Fruit fly (Drosophila melanogaster) whole organism, prepupa: Measurements from ENCODE around the gene Cpr23B.

Experiments
- Blimp-1 ChIP-seq: fragments of 200-800 bp; sonication (Bioruptor generic); optimal IDR thresholded peaks from 3 replicates; lab custom pipeline; 2017; ENCODE audit warnings: missing biosample characterization, missing genetic modification characterization, mild to moderate bottlenecking, moderate library complexity, missing genetic modification reagents
- CG10631 ChIP-seq: fragments of 200-800 bp; sonication (Bioruptor generic); optimal IDR thresholded peaks from 2 replicates; lab custom pipeline; 2016; ENCODE audit warnings: missing biosample characterization, missing genetic modification characterization
- CG10669 ChIP-seq: fragments of 200-800 bp; sonication (Bioruptor generic); optimal IDR thresholded peaks from 3 replicates; lab custom pipeline; 2018; ENCODE audit warnings: missing biosample characterization, mild to moderate bottlenecking, missing genetic modification characterization, moderate library complexity
- CG11762 ChIP-seq: fragments of 200-800 bp; sonication (Bioruptor generic); optimal IDR thresholded peaks from 3 replicates; lab custom pipeline; 2016; ENCODE audit warnings: missing biosample characterization, missing genetic modification characterization; ENCODE audit not compliant: insufficient read depth
- CG11902 ChIP-seq: fragments of 200-800 bp; sonication (Bioruptor generic); optimal IDR thresholded peaks from 3 replicates; lab custom pipeline; 2016; ENCODE audit warnings: missing biosample characterization, missing genetic modification characterization
- CG3032 ChIP-seq: fragments of 200-800 bp; optimal IDR thresholded peaks from 2 replicates; lab custom pipeline; 2019; ENCODE audit warnings: missing biosample characterization, mild to moderate bottlenecking, missing genetic modification characterization, moderate library complexity
- CG31627 ChIP-seq: fragments of 200-800 bp; sonication (Bioruptor generic); optimal IDR thresholded peaks from 3 replicates; lab custom pipeline; 2016; ENCODE audit warnings: missing biosample characterization, missing genetic modification characterization
- CG32006 ChIP-seq: fragments of 200-800 bp; sonication (Bioruptor generic); optimal IDR thresholded peaks from 3 replicates; lab custom pipeline; 2017; ENCODE audit warnings: missing biosample characterization, mild to moderate bottlenecking, missing genetic modification characterization
- CG34406 ChIP-seq: fragments of 200-800 bp; sonication (Bioruptor generic); optimal IDR thresholded peaks from 3 replicates; lab custom pipeline; 2016; ENCODE audit warnings: missing biosample characterization, missing genetic modification characterization
- CG3919 ChIP-seq: fragments of 200-800 bp; sonication (Bioruptor generic); optimal IDR thresholded peaks from 3 replicates; lab custom pipeline; 2016; ENCODE audit warnings: missing biosample characterization, missing genetic modification characterization
- CG4318 ChIP-seq: fragments of 200-800 bp; sonication (Bioruptor generic); optimal IDR thresholded peaks from 3 replicates; lab custom pipeline; 2017; ENCODE audit warnings: missing biosample characterization, mild to moderate bottlenecking, missing genetic modification characterization
- CG6163 ChIP-seq: fragments of 200-800 bp; sonication (Bioruptor generic); IDR thresholded peaks from 3 replicates; pipeline ENCODE4 v1.3.6; 2022; ENCODE audit warnings: missing biosample characterization, missing genetic modification characterization
- CG6792 ChIP-seq: fragments of 200-800 bp; sonication (Bioruptor generic); optimal IDR thresholded peaks from 3 replicates; lab custom pipeline; 2016; ENCODE audit warnings: missing biosample characterization, missing genetic modification characterization
- CG6808 ChIP-seq: fragments of 200-800 bp; sonication (Bioruptor generic); optimal IDR thresholded peaks from 3 replicates; lab custom pipeline; 2017; ENCODE audit warnings: missing biosample characterization, missing genetic modification characterization, mild to moderate bottlenecking, moderate library complexity, missing genetic modification reagents
- CG6854 ChIP-seq: fragments of 200-800 bp; sonication (Bioruptor generic); optimal IDR thresholded peaks from 2 replicates; lab custom pipeline; 2017; ENCODE audit warnings: missing biosample characterization, mild to moderate bottlenecking, missing genetic modification characterization
- CG7368 ChIP-seq: fragments of 200-800 bp; sonication (Bioruptor generic); optimal IDR thresholded peaks from 3 replicates; lab custom pipeline; 2016; ENCODE audit warnings: missing biosample characterization, missing genetic modification characterization
- CG8119 ChIP-seq: fragments of 200-800 bp; sonication (Bioruptor generic); IDR thresholded peaks from 3 replicates; pipeline ENCODE4 v1.3.6; 2022; ENCODE audit warnings: missing biosample characterization, missing genetic modification characterization
- CG8319 ChIP-seq: fragments of 200-800 bp; sonication (Bioruptor generic); optimal IDR thresholded peaks from 3 replicates; lab custom pipeline; 2016; ENCODE audit warnings: missing biosample characterization, missing genetic modification characterization
- CG8632 ChIP-seq: fragments of 200-800 bp; sonication (Bioruptor generic); optimal IDR thresholded peaks from 3 replicates; lab custom pipeline; 2016; ENCODE audit warnings: missing biosample characterization, missing genetic modification characterization
- CG9139 ChIP-seq: fragments of 200-800 bp; sonication (Bioruptor generic); optimal IDR thresholded peaks from 3 replicates; lab custom pipeline; 2017; ENCODE audit warnings: missing biosample characterization, mild to moderate bottlenecking, missing genetic modification characterization
- Eip75B ChIP-seq: fragments of 200-800 bp; sonication (Bioruptor generic); optimal IDR thresholded peaks from 3 replicates; lab custom pipeline; 2016; ENCODE audit warnings: missing biosample characterization, missing genetic modification characterization
- Eip78C ChIP-seq: fragments of 200-800 bp; sonication (Bioruptor generic); peaks from one replicate; lab custom pipeline; 2016; ENCODE audit warnings: missing biosample characterization, missing genetic modification characterization
- Eip93F ChIP-seq: fragments of 200-800 bp; sonication (Bioruptor generic); optimal IDR thresholded peaks from 2 replicates; lab custom pipeline; 2016; ENCODE audit warnings: missing biosample characterization, mild to moderate bottlenecking, missing genetic modification characterization
- Ets21C ChIP-seq: fragments of 200-800 bp; sonication (Bioruptor generic); optimal IDR thresholded peaks from 3 replicates; lab custom pipeline; 2016; ENCODE audit warnings: missing biosample characterization, missing genetic modification characterization
- Hr38 ChIP-seq: sonication (Bioruptor generic); optimal IDR thresholded peaks from 2 replicates; lab custom pipeline; 2016; ENCODE audit warnings: missing biosample characterization, missing genetic modification characterization
- Hr39 ChIP-seq: fragments of 200-800 bp; sonication (Bioruptor generic); optimal IDR thresholded peaks from 2 replicates; lab custom pipeline; 2016; ENCODE audit warnings: missing biosample characterization, missing genetic modification characterization
- Hr4 ChIP-seq: fragments of 200-800 bp; sonication (Bioruptor generic); optimal IDR thresholded peaks from 3 replicates; lab custom pipeline; 2016; ENCODE audit warnings: missing biosample characterization, missing genetic modification characterization
- Lpt ChIP-seq: fragments of 200-800 bp; sonication (Bioruptor generic); optimal IDR thresholded peaks from 3 replicates; lab custom pipeline; 2016; ENCODE audit warnings: missing biosample characterization, missing genetic modification characterization
- Smox ChIP-seq: fragments of 200-800 bp; sonication (Bioruptor generic); optimal IDR thresholded peaks from 3 replicates; lab custom pipeline; 2016; ENCODE audit warnings: missing biosample characterization, missing genetic modification characterization
- Sox102F ChIP-seq: fragments of 200-800 bp; sonication (Bioruptor generic); optimal IDR thresholded peaks from 2 replicates; lab custom pipeline; 2016; ENCODE audit warnings: missing biosample characterization, mild to moderate bottlenecking, missing genetic modification characterization
- Sox14 ChIP-seq: fragments of 200-800 bp; sonication (Bioruptor generic); optimal IDR thresholded peaks from 3 replicates; lab custom pipeline; 2016; ENCODE audit warnings: missing biosample characterization, missing genetic modification characterization
- acj6 ChIP-seq: fragments of 200-800 bp; sonication (Bioruptor generic); optimal IDR thresholded peaks from 3 replicates; lab custom pipeline; 2016; ENCODE audit warnings: missing biosample characterization, missing genetic modification characterization
- cyc ChIP-seq: fragments of 200-800 bp; sonication (Bioruptor generic); optimal IDR thresholded peaks from 3 replicates; lab custom pipeline; 2016; ENCODE audit warnings: missing biosample characterization, missing genetic modification characterization
- dac ChIP-seq: fragments of 200-800 bp; sonication (Bioruptor generic); optimal IDR thresholded peaks from 2 replicates; lab custom pipeline; 2017; ENCODE audit warnings: missing biosample characterization, mild to moderate bottlenecking, missing genetic modification characterization
- dsx ChIP-seq: fragments of 200-800 bp; optimal IDR thresholded peaks from 3 replicates; lab custom pipeline; 2019; ENCODE audit warnings: missing biosample characterization, mild to moderate bottlenecking, missing genetic modification characterization, moderate library complexity; ENCODE audit not compliant: poor library complexity, severe bottlenecking
- eg ChIP-seq: fragments of 200-800 bp; sonication (Bioruptor generic); IDR thresholded peaks from 3 replicates; pipeline ENCODE4 v1.3.6; 2022; ENCODE audit warnings: missing biosample characterization, missing genetic modification characterization
- fd59A ChIP-seq: fragments of 200-800 bp; sonication (Bioruptor generic); optimal IDR thresholded peaks from 2 replicates; lab custom pipeline; 2017; ENCODE audit warnings: missing biosample characterization, mild to moderate bottlenecking, missing genetic modification characterization, missing genetic modification reagents
- fd85E ChIP-seq: fragments of 200-800 bp; sonication (Bioruptor generic); optimal IDR thresholded peaks from 3 replicates; lab custom pipeline; 2016; ENCODE audit warnings: missing biosample characterization, missing genetic modification characterization
- fkh ChIP-seq: fragments of 200-800 bp; sonication (Bioruptor generic); optimal IDR thresholded peaks from 3 replicates; lab custom pipeline; 2017; ENCODE audit warnings: missing biosample characterization, mild to moderate bottlenecking, missing genetic modification characterization, moderate library complexity
- net ChIP-seq: fragments of 200-800 bp; sonication (Bioruptor generic); optimal IDR thresholded peaks from 3 replicates; lab custom pipeline; 2016; ENCODE audit warnings: missing biosample characterization, missing genetic modification characterization
- salr ChIP-seq, 2 experiments: fragments of 200-800 bp; sonication (Bioruptor generic); optimal IDR thresholded peaks; 3 replicates each; lab custom pipeline; 2016 to 2018; ENCODE audit warnings: missing biosample characterization in 2 of 2, missing genetic modification characterization in 2 of 2, mild to moderate bottlenecking in 1 of 2
- ss ChIP-seq, 2 experiments: fragments of 200-800 bp; sonication (Bioruptor generic); optimal IDR thresholded peaks; 2 replicates in 1 of 2; 3 replicates in 1 of 2; lab custom pipeline; 2017 to 2018; ENCODE audit warnings: mild to moderate bottlenecking in 2 of 2, missing biosample characterization in 2 of 2, missing genetic modification characterization in 2 of 2, moderate library complexity in 1 of 2
- svp ChIP-seq: fragments of 200-800 bp; sonication (Bioruptor generic); peaks from one replicate; lab custom pipeline; 2016; ENCODE audit warnings: missing biosample characterization, missing genetic modification characterization
- topi ChIP-seq: fragments of 200-800 bp; sonication (Bioruptor generic); optimal IDR thresholded peaks from 3 replicates; lab custom pipeline; 2016; ENCODE audit warnings: missing biosample characterization, missing genetic modification characterization
- vri ChIP-seq: fragments of 200-800 bp; sonication (Bioruptor generic); optimal IDR thresholded peaks from 3 replicates; lab custom pipeline; 2016; ENCODE audit warnings: missing biosample characterization, mild to moderate bottlenecking, missing genetic modification characterization

The Cpr23B gene

DNA sequence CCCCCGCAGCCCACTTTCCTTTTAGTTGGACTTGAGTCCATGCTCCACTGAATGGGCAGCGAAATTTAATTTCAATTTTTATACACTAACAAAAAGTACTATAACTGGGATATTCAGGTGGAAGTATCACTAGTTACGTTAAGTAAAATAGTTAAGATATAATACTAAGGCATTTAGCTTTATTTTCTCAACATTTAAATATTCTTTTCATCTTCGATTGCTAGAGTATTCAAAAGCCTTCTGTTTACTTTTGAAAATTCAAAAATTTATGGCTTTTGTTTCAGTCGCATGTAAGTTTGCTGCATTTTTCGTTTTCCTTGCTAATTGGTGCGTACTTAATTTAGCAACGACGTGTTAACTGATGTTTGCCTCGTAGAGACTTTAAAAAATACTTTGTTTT is 13.4 kb downstream of the Cpr23B start (continued):
- TF ChIP-seq salr (GFP tag; optimal IDR thresholded peaks at IDR 0.05; lab: Kevin White, UChicago) (no peak), CG6163 (no peak), net (no peak), Smox (GFP tag; lab: Kevin White, UChicago) (no peak), Hr38 (GFP tag; lab: Kevin White, UChicago) (no peak), svp (no peak), CG31627 (GFP tag; lab: Kevin White, UChicago) (no peak), Sox14 (GFP tag; lab: Kevin White, UChicago) (no peak), fd59A (GFP tag; lab: Kevin White, UChicago) (no peak), CG3919 (GFP tag; lab: Kevin White, UChicago) (no peak), CG8632 (GFP tag; lab: Kevin White, UChicago) (no peak), CG11902 (GFP tag; lab: Kevin White, UChicago) (no peak), Sox102F (GFP tag; lab: Kevin White, UChicago) (no peak), CG6808 (no peak), Eip78C (GFP tag; lab: Kevin White, UChicago) (peak; percentile 64), CG9139 (GFP tag; lab: Kevin White, UChicago) (no peak), CG8319 (GFP tag; lab: Kevin White, UChicago) (no peak), fd85E (GFP tag; lab: Kevin White, UChicago) (no peak), fkh (GFP tag; lab: Kevin White, UChicago) (no peak), acj6 (peak; percentile 19), ss (GFP tag; optimal IDR thresholded peaks at IDR 0.05; lab: Kevin White, UChicago) (no peak), CG3032 (no peak), CG6854 (no peak), Ets21C (GFP tag; lab: Kevin White, UChicago) (no peak), CG4318 (GFP tag; lab: Kevin White, UChicago) (no peak), eg (GFP tag; lab: Robert Waterston, UW) (no peak; the same call in 2 of the 3 replicates), CG7368 (GFP tag; lab: Kevin White, UChicago) (no peak), Eip93F (no peak), Lpt (GFP tag; lab: Kevin White, UChicago) (no peak), CG6792 (GFP tag; lab: Kevin White, UChicago) (no peak), Eip75B (GFP tag; lab: Kevin White, UChicago) (no peak), CG10631 (GFP tag; lab: Kevin White, UChicago) (no peak), dsx (no peak), Hr39 (GFP tag; lab: Kevin White, UChicago) (no peak), CG11762 (GFP tag; lab: Kevin White, UChicago) (no peak), CG10669 (no peak), vri (GFP tag; lab: Kevin White, UChicago) (no peak), cyc (no peak), dac (GFP tag; lab: Kevin White, UChicago) (no peak), CG32006 (GFP tag; lab: Kevin White, UChicago) (peak; percentile 62), topi (GFP tag; lab: Kevin White, UChicago) (no peak), Blimp-1 (no peak), CG34406 (no peak)

dm6 chr2L:2855204-2855768 is 17.1 kb downstream of the Cpr23B start:
- TF ChIP-seq Hr4 (GFP tag; lab: Kevin White, UChicago) (no peak), acj6 (peak; percentile 13), svp (peak; percentile 76), dac (GFP tag; lab: Kevin White, UChicago) (no peak), CG8119 (GFP tag; lab: Robert Waterston, UW) (peak; percentile 52; the same call in 2 of the 3 replicates)
